Fruit fly (Drosophila melanogaster) whole organism, embryonic: ENCODE measurements around the gene CG11454.

ENCODE experiments used
- Atf-2 ChIP-seq: fragments of 200-800 bp; sonication (Bioruptor generic); optimal IDR thresholded peaks from 2 replicates; lab custom pipeline; 2016; ENCODE audit warnings: missing biosample characterization, missing genetic modification characterization
- B-H2 ChIP-seq: fragments of 200-800 bp; sonication (Bioruptor generic); optimal IDR thresholded peaks from 2 replicates; lab custom pipeline; 2018; ENCODE audit warnings: missing biosample characterization, mild to moderate bottlenecking, missing genetic modification characterization
- CG11456 ChIP-seq: fragments of 200-800 bp; sonication (Bioruptor generic); IDR thresholded peaks from 3 replicates; pipeline ENCODE4 v1.3.6; 2022; ENCODE audit warnings: missing biosample characterization, missing genetic modification characterization
- CG12299 ChIP-seq: fragments of 200-800 bp; sonication (Bioruptor generic); optimal IDR thresholded peaks from 2 replicates; lab custom pipeline; 2018; ENCODE audit warnings: missing biosample characterization, mild to moderate bottlenecking, missing genetic modification characterization
- CG12659 ChIP-seq: fragments of 200-800 bp; sonication (Bioruptor generic); optimal IDR thresholded peaks from 3 replicates; lab custom pipeline; 2017; ENCODE audit warnings: mild to moderate bottlenecking, missing biosample characterization, missing genetic modification reagents, missing genetic modification characterization
- CG13894 ChIP-seq: fragments of 200-800 bp; sonication (Bioruptor generic); optimal IDR thresholded peaks from 3 replicates; lab custom pipeline; 2018; ENCODE audit warnings: missing biosample characterization, mild to moderate bottlenecking, missing genetic modification characterization, moderate library complexity
- CG1603 ChIP-seq: fragments of 200-800 bp; sonication (Bioruptor generic); optimal IDR thresholded peaks from 2 replicates; lab custom pipeline; 2019; ENCODE audit warnings: missing biosample characterization, mild to moderate bottlenecking, missing genetic modification characterization, moderate library complexity
- CG17385 ChIP-seq: fragments of 200-800 bp; sonication (Bioruptor generic); optimal IDR thresholded peaks from 3 replicates; lab custom pipeline; 2018; ENCODE audit warnings: missing biosample characterization, mild to moderate bottlenecking, missing genetic modification characterization
- CG17802 ChIP-seq: fragments of 200-800 bp; sonication (Bioruptor generic); optimal IDR thresholded peaks from 2 replicates; lab custom pipeline; 2018; ENCODE audit warnings: missing biosample characterization, mild to moderate bottlenecking, missing genetic modification characterization, moderate library complexity
- CG17912 ChIP-seq: fragments of 200-800 bp; sonication (Bioruptor generic); optimal IDR thresholded peaks from 2 replicates; lab custom pipeline; 2018; ENCODE audit warnings: missing biosample characterization, mild to moderate bottlenecking, missing genetic modification characterization
- CG2712 ChIP-seq: fragments of 200-800 bp; optimal IDR thresholded peaks from 3 replicates; lab custom pipeline; 2019; ENCODE audit warnings: missing biosample characterization, mild to moderate bottlenecking, missing genetic modification characterization, moderate library complexity
- CG31365 ChIP-seq: fragments of 200-800 bp; sonication (Bioruptor generic); optimal IDR thresholded peaks from 2 replicates; lab custom pipeline; 2018; ENCODE audit warnings: missing biosample characterization, mild to moderate bottlenecking, missing genetic modification characterization
- CG34224 ChIP-seq: fragments of 200-800 bp; sonication (Bioruptor generic); IDR thresholded peaks from 3 replicates; pipeline ENCODE4 v1.3.6; 2022; ENCODE audit warnings: missing biosample characterization, missing genetic modification characterization; ENCODE audit not compliant: partially characterized antibody
- CG42726 ChIP-seq: fragments of 200-800 bp; sonication (Bioruptor generic); IDR thresholded peaks from 2 replicates; pipeline ENCODE4 v1.3.6; 2022; ENCODE audit warnings: missing biosample characterization, missing genetic modification characterization; ENCODE audit not compliant: partially characterized antibody
- CG4730 ChIP-seq: fragments of 200-800 bp; sonication (Bioruptor generic); IDR thresholded peaks from 2 replicates; pipeline ENCODE4 v1.3.6; 2022; ENCODE audit warnings: missing biosample characterization, missing genetic modification characterization
- CG6813 ChIP-seq: fragments of 200-800 bp; sonication (Bioruptor generic); optimal IDR thresholded peaks from 2 replicates; lab custom pipeline; 2017; ENCODE audit warnings: missing biosample characterization, missing genetic modification characterization, mild to moderate bottlenecking, moderate library complexity, missing genetic modification reagents
- CG7372 ChIP-seq: fragments of 200-800 bp; sonication (Bioruptor generic); IDR thresholded peaks from 2 replicates; pipeline ENCODE4 v1.3.6; 2022; ENCODE audit warnings: missing biosample characterization, missing genetic modification characterization
- CG7987 ChIP-seq: fragments of 200-800 bp; sonication (Bioruptor generic); optimal IDR thresholded peaks from 2 replicates; lab custom pipeline; 2018; ENCODE audit warnings: missing biosample characterization, mild to moderate bottlenecking, missing genetic modification characterization, moderate library complexity
- CG9797 ChIP-seq: fragments of 200-800 bp; sonication (Bioruptor generic); optimal IDR thresholded peaks from 3 replicates; lab custom pipeline; 2018; ENCODE audit warnings: missing biosample characterization, mild to moderate bottlenecking, missing genetic modification characterization
- CG9932 ChIP-seq: fragments of 200-800 bp; sonication (Bioruptor generic); IDR thresholded peaks from 2 replicates; pipeline ENCODE4 v1.3.6; 2022; ENCODE audit warnings: missing biosample characterization, missing genetic modification characterization
- Chrac-16 ChIP-seq: fragments of 200-800 bp; sonication (Bioruptor generic); optimal IDR thresholded peaks from 3 replicates; lab custom pipeline; 2016; ENCODE audit warnings: missing biosample characterization, missing genetic modification characterization
- Ets65A ChIP-seq: fragments of 200-800 bp; sonication (Bioruptor generic); peaks from one replicate; lab custom pipeline; 2016; ENCODE audit warnings: missing biosample characterization, missing genetic modification characterization
- HmgD ChIP-seq: fragments of 200-800 bp; sonication (Bioruptor generic); optimal IDR thresholded peaks from 3 replicates; lab custom pipeline; 2016; ENCODE audit warnings: missing biosample characterization, missing genetic modification characterization
- Hr51 ChIP-seq, 2 experiments: fragments of 200-800 bp; sonication (Bioruptor generic); optimal IDR thresholded peaks; 2 replicates in 1 of 2; 3 replicates in 1 of 2; lab custom pipeline; 2016 to 2018; ENCODE audit warnings: missing biosample characterization in 2 of 2, missing genetic modification characterization in 2 of 2, mild to moderate bottlenecking in 1 of 2, moderate library complexity in 1 of 2
- Lhr ChIP-seq: fragments of 200-800 bp; sonication (Bioruptor generic); optimal IDR thresholded peaks from 3 replicates; lab custom pipeline; 2017; ENCODE audit warnings: mild to moderate bottlenecking, missing biosample characterization, missing genetic modification reagents, missing genetic modification characterization
- Mad ChIP-seq: fragments of 200-800 bp; sonication (Bioruptor generic); optimal IDR thresholded peaks from 2 replicates; lab custom pipeline; 2016; ENCODE audit warnings: missing biosample characterization, missing genetic modification characterization
- Max ChIP-seq: fragments of 200-800 bp; sonication (Bioruptor generic); optimal IDR thresholded peaks from 2 replicates; lab custom pipeline; 2016; ENCODE audit warnings: missing biosample characterization, mild to moderate bottlenecking, missing genetic modification characterization
- Myb ChIP-seq: fragments of 200-800 bp; sonication (Bioruptor generic); optimal IDR thresholded peaks from 2 replicates; lab custom pipeline; 2016; ENCODE audit warnings: missing biosample characterization, missing genetic modification characterization
- NC2β ChIP-seq: fragments of 200-800 bp; sonication (Bioruptor generic); optimal IDR thresholded peaks from 2 replicates; lab custom pipeline; 2016; ENCODE audit warnings: missing biosample characterization, missing genetic modification characterization
- NFAT ChIP-seq: fragments of 200-800 bp; sonication (Bioruptor generic); IDR thresholded peaks from 2 replicates; pipeline ENCODE4 v1.3.6; 2022; ENCODE audit warnings: missing biosample characterization, missing genetic modification characterization
- Sin3A ChIP-seq: fragments of >200 bp; optimal IDR thresholded peaks from 2 replicates; lab custom pipeline; 2018
- Ssrp ChIP-seq: fragments of 200-800 bp; sonication (Bioruptor generic); optimal IDR thresholded peaks from 2 replicates; lab custom pipeline; 2018; ENCODE audit warnings: missing biosample characterization, mild to moderate bottlenecking, missing genetic modification characterization, moderate library complexity
- ac ChIP-seq: fragments of 200-800 bp; sonication (Bioruptor generic); optimal IDR thresholded peaks from 3 replicates; lab custom pipeline; 2017; ENCODE audit warnings: missing biosample characterization, mild to moderate bottlenecking, missing genetic modification characterization
- aop ChIP-seq: fragments of 200-800 bp; sonication (Bioruptor generic); IDR thresholded peaks from 2 replicates; pipeline ENCODE4 v1.3.6; 2022; ENCODE audit warnings: missing biosample characterization, missing genetic modification characterization
- br ChIP-seq: fragments of >200 bp; optimal IDR thresholded peaks from 2 replicates; lab custom pipeline; 2017
- dimm ChIP-seq: fragments of 200-800 bp; sonication (Bioruptor generic); IDR thresholded peaks from 2 replicates; pipeline ENCODE4 v1.3.6; 2022; ENCODE audit warnings: missing biosample characterization, missing genetic modification characterization
- ems ChIP-seq: fragments of 200-800 bp; sonication (Bioruptor generic); optimal IDR thresholded peaks from 3 replicates; lab custom pipeline; 2016; ENCODE audit warnings: missing biosample characterization, missing genetic modification characterization
- ewg ChIP-seq: fragments of 200-800 bp; sonication (Bioruptor generic); optimal IDR thresholded peaks from 3 replicates; lab custom pipeline; 2017; ENCODE audit warnings: mild to moderate bottlenecking, missing biosample characterization, missing genetic modification reagents, missing genetic modification characterization
- gcm2 ChIP-seq: fragments of 200-800 bp; sonication (Bioruptor generic); optimal IDR thresholded peaks from 2 replicates; lab custom pipeline; 2016; ENCODE audit warnings: missing biosample characterization, missing genetic modification characterization
- gfzf ChIP-seq: fragments of 200-800 bp; sonication (Bioruptor generic); optimal IDR thresholded peaks from 2 replicates; lab custom pipeline; 2016; ENCODE audit warnings: missing biosample characterization, mild to moderate bottlenecking, missing genetic modification characterization, moderate library complexity
- hbn ChIP-seq: fragments of 200-800 bp; sonication (Bioruptor generic); IDR thresholded peaks from 2 replicates; pipeline ENCODE4 v1.3.6; 2022; ENCODE audit warnings: missing biosample characterization, missing genetic modification characterization; ENCODE audit not compliant: partially characterized antibody
- knrl ChIP-seq: fragments of 200-800 bp; sonication (Bioruptor generic); IDR thresholded peaks from 3 replicates; pipeline ENCODE4 v1.3.6; 2022; ENCODE audit warnings: missing biosample characterization, missing genetic modification characterization; ENCODE audit not compliant: partially characterized antibody
- lilli ChIP-seq: fragments of 200-800 bp; sonication (Bioruptor generic); optimal IDR thresholded peaks from 3 replicates; lab custom pipeline; 2016; ENCODE audit warnings: missing biosample characterization, missing genetic modification characterization
- mld ChIP-seq: fragments of 200-800 bp; sonication (Bioruptor generic); IDR thresholded peaks from 3 replicates; pipeline ENCODE4 v1.3.6; 2022; ENCODE audit warnings: missing biosample characterization, missing genetic modification characterization; ENCODE audit not compliant: partially characterized antibody
- onecut ChIP-seq: fragments of 200-800 bp; sonication (Bioruptor generic); IDR thresholded peaks from 2 replicates; pipeline ENCODE4 v1.3.6; 2022; ENCODE audit warnings: missing biosample characterization, missing genetic modification characterization
- pb ChIP-seq: fragments of 200-800 bp; sonication (Bioruptor generic); optimal IDR thresholded peaks from 3 replicates; lab custom pipeline; 2016; ENCODE audit warnings: missing biosample characterization, missing genetic modification characterization
- pzg ChIP-seq: fragments of 200-800 bp; sonication (Bioruptor generic); optimal IDR thresholded peaks from 3 replicates; lab custom pipeline; 2018; ENCODE audit warnings: missing biosample characterization, mild to moderate bottlenecking, missing genetic modification characterization, moderate library complexity
- ranshi ChIP-seq: fragments of 200-800 bp; sonication (Bioruptor generic); IDR thresholded peaks from 2 replicates; pipeline ENCODE4 v1.3.6; 2022; ENCODE audit warnings: missing biosample characterization, missing genetic modification characterization
- sens ChIP-seq: fragments of 200-800 bp; sonication (Bioruptor generic); peaks from one replicate; lab custom pipeline; 2016; ENCODE audit warnings: missing biosample characterization, missing genetic modification characterization
- stwl ChIP-seq: fragments of 200-800 bp; sonication (Bioruptor generic); optimal IDR thresholded peaks from 3 replicates; lab custom pipeline; 2018; ENCODE audit warnings: missing biosample characterization, mild to moderate bottlenecking, missing genetic modification characterization, moderate library complexity
- trh ChIP-seq: fragments of 200-800 bp; sonication (Bioruptor generic); optimal IDR thresholded peaks from 2 replicates; lab custom pipeline; 2016; ENCODE audit warnings: missing biosample characterization, missing genetic modification characterization
- vvl ChIP-seq: fragments of 200-800 bp; sonication (Bioruptor generic); IDR thresholded peaks from 2 replicates; pipeline ENCODE4 v1.3.6; 2022; ENCODE audit warnings: missing biosample characterization, missing genetic modification characterization
- zen ChIP-seq: fragments of 200-800 bp; sonication (Bioruptor generic); optimal IDR thresholded peaks from 3 replicates; lab custom pipeline; 2018; ENCODE audit warnings: missing biosample characterization, mild to moderate bottlenecking, missing genetic modification characterization, moderate library complexity

Gene CG11454

DNA sequence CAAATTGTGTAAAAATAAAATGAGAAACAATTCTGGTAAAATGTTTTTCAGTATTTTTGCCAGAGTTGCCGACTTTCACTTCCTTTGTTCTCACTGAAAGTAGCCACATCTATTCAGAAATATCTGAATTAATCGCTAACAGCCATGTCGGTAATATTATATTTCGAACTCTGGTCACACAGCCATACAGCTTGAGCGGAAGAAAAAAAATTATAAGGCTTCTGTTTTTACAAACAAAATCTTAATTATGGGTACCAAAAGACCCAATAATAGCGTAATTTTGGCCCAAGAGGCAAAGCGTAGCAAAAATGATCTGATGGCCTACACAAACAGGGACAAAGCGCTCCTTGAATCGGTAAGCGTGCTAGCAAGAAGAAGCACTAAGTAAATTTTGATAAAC lies 12.9 kb downstream of the CG11454 start, which contains the start of gene CG3436 (continued):
- TF ChIP-seq CG17802 (tag; lab: Kevin White, UChicago): peak; percentile 33
- no peak for TF ChIP-seq CG4730
- peak; percentile 67 for TF ChIP-seq sens (GFP tag; lab: Kevin White, UChicago)
- TF ChIP-seq CG6813 (GFP tag; lab: Kevin White, UChicago): no peak
- TF ChIP-seq gcm2 (GFP tag; lab: Kevin White, UChicago): no peak
- no peak for TF ChIP-seq Max
- peak; percentile 67 for TF ChIP-seq HmgD (GFP tag; lab: Kevin White, UChicago)
- TF ChIP-seq aop (GFP tag; lab: Robert Waterston, UW): no peak
- TF ChIP-seq Myb (GFP tag; lab: Kevin White, UChicago): peak; percentile 48
- TF ChIP-seq CG17912 (GFP tag; lab: Kevin White, UChicago): peak; percentile 34
- TF ChIP-seq Lhr: peak; percentile 52
- peak; percentile 12 for TF ChIP-seq lilli
- TF ChIP-seq stwl: peak; percentile 88
- peak; percentile 44 for TF ChIP-seq Sin3A (lab: Kevin White, UChicago)
- no peak for TF ChIP-seq br
- TF ChIP-seq NC2β: peak; percentile 12
- no peak for TF ChIP-seq pb (GFP tag; lab: Kevin White, UChicago)
- TF ChIP-seq Mad (GFP tag; lab: Kevin White, UChicago): no peak
- peak; percentile 91 for TF ChIP-seq Ets65A (GFP tag; lab: Kevin White, UChicago)
- TF ChIP-seq dimm (GFP tag; lab: Robert Waterston, UW): no peak
- TF ChIP-seq CG1603 (tag; lab: Kevin White, UChicago): peak; percentile 64
- peak; percentile 9 for TF ChIP-seq zen (tag; lab: Kevin White, UChicago)
- no peak for TF ChIP-seq CG11456 (GFP tag; lab: Robert Waterston, UW)
- TF ChIP-seq mld: no peak
- TF ChIP-seq CG12659: peak; percentile 68
- peak; percentile 41 for TF ChIP-seq CG2712 (tag; lab: Kevin White, UChicago)
- no peak for TF ChIP-seq knrl (GFP tag; lab: Robert Waterston, UW)
- TF ChIP-seq gfzf (GFP tag; lab: Kevin White, UChicago): peak; percentile 95
- TF ChIP-seq CG7372: no peak
- peak; percentile 95 for TF ChIP-seq CG17385 (GFP tag; lab: Kevin White, UChicago)
- TF ChIP-seq CG12299: peak; percentile 27
- TF ChIP-seq Ssrp (tag; lab: Kevin White, UChicago): peak; percentile 6
- peak; percentile 24 for TF ChIP-seq CG7987 (GFP tag; lab: Kevin White, UChicago)
- TF ChIP-seq Atf-2: no peak
- TF ChIP-seq B-H2 (GFP tag; lab: Kevin White, UChicago): peak; percentile 47
- TF ChIP-seq Chrac-16 (GFP tag; lab: Kevin White, UChicago): no peak

DNA sequence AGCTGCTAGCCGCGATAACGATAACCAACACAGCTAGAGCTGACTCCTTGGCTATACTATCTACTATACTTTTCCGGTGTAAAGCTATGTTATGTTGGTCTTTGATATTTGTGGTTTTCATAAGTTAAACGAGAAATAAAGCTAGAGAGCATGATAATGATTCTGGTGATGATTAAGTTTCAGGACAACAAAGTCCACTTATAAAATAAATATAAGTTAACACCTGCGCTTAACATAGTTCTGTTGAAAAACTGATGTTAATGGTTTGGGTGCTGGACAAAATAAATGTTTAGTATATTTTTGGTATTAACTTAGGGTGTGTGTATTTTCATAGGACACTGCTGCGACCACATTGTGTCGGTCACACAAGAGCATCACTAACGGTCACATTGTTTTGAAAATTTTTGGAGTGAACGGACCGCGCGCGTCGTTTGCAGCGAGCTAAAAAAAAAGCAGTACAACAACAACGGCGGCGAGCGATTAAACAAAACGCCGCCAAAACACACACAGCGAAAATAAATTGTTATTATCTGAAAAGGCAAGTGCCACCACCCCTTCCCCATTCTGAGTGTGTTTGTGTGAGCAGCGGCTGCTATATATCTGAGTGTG lies 15.6 kb downstream of the CG11454 start, which contains the start of the genes CG33635 and spen:
TSS of gene CG33635 (minus strand) at position 16 of the 609 bp plus-strand sequence.
TSS of gene spen (plus strand) at position 384 of the 609 bp plus-strand sequence.
- TF ChIP-seq vvl (no peak), NFAT (GFP tag; lab: Robert Waterston, UW) (no peak), CG34224 (no peak), sens (GFP tag; lab: Kevin White, UChicago) (peak; percentile 80), CG31365 (tag; lab: Kevin White, UChicago) (peak; percentile 18), pzg (GFP tag; lab: Kevin White, UChicago) (peak; percentile 97), ems (GFP tag; lab: Kevin White, UChicago) (peak; percentile 37), Hr51 (GFP tag; optimal IDR thresholded peaks at IDR 0.05; lab: Kevin White, UChicago) (peak in 1 of 2 experiments; percentile 23), CG9797 (GFP tag; lab: Kevin White, UChicago) (peak; percentile 96), onecut (GFP tag; lab: Robert Waterston, UW) (peak; percentile 61), CG9932 (GFP tag; lab: Robert Waterston, UW) (no peak), ranshi (GFP tag; lab: Robert Waterston, UW) (no peak), CG42726 (GFP tag; lab: Robert Waterston, UW) (no peak), CG13894 (tag; lab: Kevin White, UChicago) (peak; percentile 74), ac (no peak), trh (no peak), ewg (peak; percentile 41), hbn (GFP tag; lab: Robert Waterston, UW) (no peak)
